Worm (Caenorhabditis elegans) whole organism, L4/young adult: ENCODE measurements around the gene rpl-36.
A peak's percentile ranks its signal among the peaks of the same experiment; 100 is the strongest.

Source experiments
- W03F9.2 ChIP-seq: fragments of 150-350 bp; optimal IDR thresholded peaks from 2 replicates; lab custom pipeline; 2014; ENCODE audit warnings: missing biosample characterization, missing genetic modification characterization
- dao-5 ChIP-seq: sonication (generic microtip); optimal IDR thresholded peaks from 2 replicates; lab custom pipeline; 2016; ENCODE audit warnings: missing genotype, missing genetic modification characterization, moderate library complexity, missing compliant biosample characterization
- him-1 ChIP-seq: sonication (generic microtip); optimal IDR thresholded peaks from 2 replicates; lab custom pipeline; 2016; ENCODE audit warnings: missing genotype, missing genetic modification reagents, missing genetic modification characterization, missing compliant biosample characterization

Gene rpl-36

DNA sequence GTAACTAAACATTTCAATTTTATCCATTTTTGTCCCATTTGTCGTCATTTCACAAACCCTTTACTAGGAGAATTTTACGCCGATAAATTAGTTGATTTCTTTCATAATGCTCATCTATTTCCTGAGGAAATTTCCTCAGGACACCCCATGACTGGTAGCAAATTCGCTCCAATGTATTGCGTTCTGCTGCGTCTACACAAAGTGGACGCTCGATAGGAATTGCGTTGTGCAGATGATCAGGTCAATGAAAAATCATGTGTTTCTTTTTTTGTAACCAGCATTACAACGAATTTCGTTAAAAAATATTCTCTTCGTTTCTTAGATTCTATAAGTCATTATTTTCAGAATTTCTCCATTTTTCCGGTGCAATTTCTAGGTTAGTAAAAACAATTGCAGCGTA is 1.8 kb downstream of the rpl-36 start, which contains the start of gene epg-4:
epg-4 (plus strand) TSS at position 346 of the 400 bp plus-strand sequence.
- no peak for TF ChIP-seq him-1 (tag; lab: Kevin White, UChicago)
- TF ChIP-seq W03F9.2 (tag; lab: Kevin White, UChicago) = no peak
- no peak for TF ChIP-seq dao-5 (tag; lab: Kevin White, UChicago)

DNA sequence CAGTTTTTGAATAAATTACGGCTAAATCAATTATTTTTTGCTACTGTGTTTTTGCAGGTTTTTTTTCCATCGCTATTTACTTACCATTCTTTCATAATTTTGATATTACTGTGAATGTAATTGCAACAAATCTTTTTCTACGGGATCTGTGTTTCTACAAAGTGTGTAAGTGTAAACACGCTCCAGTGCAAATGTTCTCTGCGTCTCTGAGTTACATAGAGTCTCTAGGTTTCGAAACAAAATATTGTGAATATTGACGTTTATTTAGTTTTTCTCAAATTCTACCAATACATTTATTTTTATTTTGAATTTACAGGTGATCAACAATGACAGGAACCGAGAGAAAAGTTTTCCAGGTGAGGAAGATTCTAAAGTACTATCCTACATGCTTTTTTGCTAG is 4.0 kb downstream of the rpl-36 start, which contains the start of gene yju-2:
yju-2 (plus strand) TSS at position 315 of the 400 bp plus-strand sequence.
- TF ChIP-seq him-1 (tag; lab: Kevin White, UChicago) = no peak
- no peak for TF ChIP-seq W03F9.2 (tag; lab: Kevin White, UChicago)
- TF ChIP-seq dao-5 (tag; lab: Kevin White, UChicago) = no peak

ce11 chrIII:7185473-7185872 is 5.4 kb downstream of the rpl-36 start, which contains the start of gene F37C12.14:
TSS of gene F37C12.14 (minus strand) at chrIII:7185573.
- TF ChIP-seq him-1 (tag; lab: Kevin White, UChicago) = no peak
- no peak for TF ChIP-seq dao-5 (tag; lab: Kevin White, UChicago)
- no peak for TF ChIP-seq W03F9.2 (tag; lab: Kevin White, UChicago)

DNA sequence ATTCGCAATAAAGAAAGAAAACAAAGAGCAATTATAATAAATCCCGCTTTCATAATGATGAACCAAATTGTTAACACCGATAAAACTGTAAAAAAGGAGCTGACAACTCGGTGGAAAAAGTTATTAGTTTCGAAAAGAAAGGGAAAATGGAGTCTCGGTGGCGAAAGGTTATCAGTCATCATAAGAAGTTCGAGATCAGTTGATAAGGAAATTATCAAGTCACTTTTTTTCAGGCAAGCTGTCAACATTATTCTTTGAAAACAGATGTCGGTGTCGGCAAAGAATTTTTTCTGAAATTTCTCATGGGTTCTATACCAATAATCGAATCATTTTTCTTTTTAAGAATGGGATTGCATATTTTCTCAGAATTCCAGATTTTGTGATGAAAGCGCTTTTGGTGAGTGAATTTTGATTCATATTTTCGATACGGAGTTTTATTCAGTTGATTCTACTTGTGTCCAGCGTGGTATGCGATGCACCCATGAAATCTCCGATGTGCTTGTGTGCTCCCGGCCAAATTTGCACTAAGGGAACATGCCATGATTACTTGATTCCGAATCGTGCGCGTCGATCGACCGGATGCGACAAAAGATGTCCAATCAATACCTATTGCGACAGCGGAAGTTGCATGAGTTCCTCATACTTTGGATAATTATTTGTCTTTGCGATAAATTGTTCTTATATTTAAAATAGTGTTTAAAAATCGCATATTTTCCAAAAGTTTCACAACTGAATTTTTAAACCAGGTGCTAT is 8.4 kb downstream of the rpl-36 start, which contains the start of the genes F37C12.21 and F37C12.10:
F37C12.21 (plus strand) TSS at position 58 of the 753 bp plus-strand sequence.
F37C12.10 (minus strand) TSS at position 85 of the 753 bp plus-strand sequence.
- no peak for TF ChIP-seq him-1 (tag; lab: Kevin White, UChicago)
- TF ChIP-seq W03F9.2 (tag; lab: Kevin White, UChicago) = no peak
- TF ChIP-seq dao-5 (tag; lab: Kevin White, UChicago) = no peak

ce11 chrIII:7189581-7190128 is 9.6 kb downstream of the rpl-36 start, which contains the start of gene rps-21:
TSS of gene rps-21 (minus strand) at chrIII:7189631.
- no peak for TF ChIP-seq dao-5 (tag; lab: Kevin White, UChicago)
- peak; percentile 67 for TF ChIP-seq W03F9.2 (tag; lab: Kevin White, UChicago)
- no peak for TF ChIP-seq him-1 (tag; lab: Kevin White, UChicago)

DNA sequence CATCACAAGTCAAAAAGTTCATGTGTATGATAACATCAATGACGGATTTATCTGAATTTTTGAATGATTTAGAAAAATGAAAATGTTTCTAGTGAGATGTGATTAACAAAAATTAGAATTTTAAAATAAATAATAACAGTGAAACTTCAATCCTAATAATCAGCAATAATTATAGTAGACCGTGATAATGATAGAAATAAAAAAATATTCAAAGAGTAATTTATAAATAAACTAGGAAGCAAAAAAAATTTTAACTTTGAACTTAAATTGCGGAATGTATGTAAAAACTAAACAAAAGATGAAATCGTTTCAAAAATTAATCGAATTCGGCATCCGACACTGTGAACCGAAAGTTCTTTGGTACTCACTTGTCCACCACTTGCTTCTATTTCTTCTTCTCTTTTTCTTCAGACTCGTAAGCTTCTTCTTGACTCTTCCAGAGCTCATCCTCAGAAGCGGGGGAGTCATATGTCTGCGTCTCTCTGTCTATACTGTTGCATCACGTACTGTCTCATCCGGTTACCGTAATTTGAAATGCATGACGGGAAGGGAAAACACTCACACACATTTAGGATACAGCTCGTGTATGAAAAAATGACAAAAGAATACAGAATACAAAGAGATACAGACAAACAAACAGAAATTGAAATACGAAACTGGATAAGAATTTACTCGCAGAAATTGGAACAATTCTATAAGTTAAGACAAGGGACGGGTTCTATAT is 13.1 kb downstream of the rpl-36 start, which contains the start of gene mec-14:
mec-14 (minus strand) TSS at position 51 of the 724 bp plus-strand sequence.
- TF ChIP-seq dao-5 (tag; lab: Kevin White, UChicago) (no peak), W03F9.2 (tag; lab: Kevin White, UChicago) (no peak), him-1 (tag; lab: Kevin White, UChicago) (no peak)

ce11 chrIII:7195325-7195724 is 15.3 kb downstream of the rpl-36 start, which contains the start of gene F37C12.18:
TSS of gene F37C12.18 (minus strand) at chrIII:7195425.
- TF ChIP-seq W03F9.2 (tag; lab: Kevin White, UChicago) (no peak), him-1 (tag; lab: Kevin White, UChicago) (no peak), dao-5 (tag; lab: Kevin White, UChicago) (no peak)

DNA sequence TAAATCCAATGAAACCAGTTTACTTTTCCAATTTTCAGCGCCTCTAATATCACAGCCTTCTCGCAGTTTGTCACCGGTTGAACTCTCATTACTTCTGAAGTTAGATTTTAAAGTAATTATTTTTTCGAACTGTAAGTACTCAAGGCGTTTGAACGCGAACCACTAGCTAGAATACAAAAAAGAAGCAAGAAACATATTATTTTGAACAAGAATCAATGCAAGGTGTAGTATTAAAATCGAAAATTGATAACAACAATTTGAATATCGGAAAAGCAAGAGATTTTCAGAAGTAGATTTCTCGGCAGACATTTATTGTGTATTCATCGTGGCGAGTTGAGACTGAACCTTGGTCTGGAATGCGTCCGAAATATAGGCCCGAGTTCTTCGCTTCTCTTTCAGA is 17.9 kb downstream of the rpl-36 start, which contains the start of gene exos-9:
exos-9 (minus strand) TSS at position 101 of the 400 bp plus-strand sequence.
- no peak for TF ChIP-seq W03F9.2 (tag; lab: Kevin White, UChicago)
- no peak for TF ChIP-seq dao-5 (tag; lab: Kevin White, UChicago)
- TF ChIP-seq him-1 (tag; lab: Kevin White, UChicago) = no peak

DNA sequence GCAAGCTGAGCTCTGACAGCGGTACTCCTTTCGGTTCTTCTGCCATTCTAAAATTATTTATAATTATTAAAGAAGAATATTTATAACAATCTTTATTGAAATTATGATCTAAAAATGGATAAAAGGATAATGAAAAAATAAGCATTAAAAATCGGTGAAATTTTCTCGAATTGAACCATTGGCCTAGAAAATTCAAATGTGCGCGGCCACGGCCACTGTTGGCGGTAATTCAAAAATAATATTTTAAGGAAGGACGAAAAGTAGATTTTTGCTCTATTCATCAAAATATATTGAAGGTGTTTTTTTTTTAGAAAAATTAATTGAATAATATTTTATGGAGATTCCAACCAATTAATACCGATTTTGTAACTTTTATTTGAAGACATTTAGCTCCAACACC is 18.8 kb downstream of the rpl-36 start, which contains the start of gene pfd-5:
pfd-5 (minus strand) TSS at position 47 of the 400 bp plus-strand sequence.
- peak; percentile 56 for TF ChIP-seq W03F9.2 (tag; lab: Kevin White, UChicago)
- TF ChIP-seq him-1 (tag; lab: Kevin White, UChicago) = no peak
- no peak for TF ChIP-seq dao-5 (tag; lab: Kevin White, UChicago)

DNA sequence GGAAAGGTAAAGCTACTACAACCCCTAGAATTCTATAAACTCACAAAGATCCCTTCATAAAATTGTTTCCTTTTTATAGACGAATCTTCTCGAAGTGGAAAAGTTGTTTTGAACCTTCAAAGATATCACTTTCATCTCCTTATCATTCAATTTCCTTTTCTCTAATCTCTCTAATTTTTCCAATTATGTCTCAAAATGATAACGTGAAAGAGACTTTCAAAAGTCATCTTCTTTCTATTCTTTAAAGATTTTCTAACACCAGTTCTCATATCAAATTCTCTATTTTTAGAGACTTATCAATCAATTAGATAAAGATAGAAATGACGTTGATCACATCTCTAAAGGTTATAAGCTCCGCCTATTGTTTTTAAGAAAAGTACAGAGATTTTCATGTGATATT is 19.4 kb downstream of the rpl-36 start:
- TF ChIP-seq him-1 (tag; lab: Kevin White, UChicago) (no peak), W03F9.2 (tag; lab: Kevin White, UChicago) (no peak), dao-5 (tag; lab: Kevin White, UChicago) (no peak)

DNA sequence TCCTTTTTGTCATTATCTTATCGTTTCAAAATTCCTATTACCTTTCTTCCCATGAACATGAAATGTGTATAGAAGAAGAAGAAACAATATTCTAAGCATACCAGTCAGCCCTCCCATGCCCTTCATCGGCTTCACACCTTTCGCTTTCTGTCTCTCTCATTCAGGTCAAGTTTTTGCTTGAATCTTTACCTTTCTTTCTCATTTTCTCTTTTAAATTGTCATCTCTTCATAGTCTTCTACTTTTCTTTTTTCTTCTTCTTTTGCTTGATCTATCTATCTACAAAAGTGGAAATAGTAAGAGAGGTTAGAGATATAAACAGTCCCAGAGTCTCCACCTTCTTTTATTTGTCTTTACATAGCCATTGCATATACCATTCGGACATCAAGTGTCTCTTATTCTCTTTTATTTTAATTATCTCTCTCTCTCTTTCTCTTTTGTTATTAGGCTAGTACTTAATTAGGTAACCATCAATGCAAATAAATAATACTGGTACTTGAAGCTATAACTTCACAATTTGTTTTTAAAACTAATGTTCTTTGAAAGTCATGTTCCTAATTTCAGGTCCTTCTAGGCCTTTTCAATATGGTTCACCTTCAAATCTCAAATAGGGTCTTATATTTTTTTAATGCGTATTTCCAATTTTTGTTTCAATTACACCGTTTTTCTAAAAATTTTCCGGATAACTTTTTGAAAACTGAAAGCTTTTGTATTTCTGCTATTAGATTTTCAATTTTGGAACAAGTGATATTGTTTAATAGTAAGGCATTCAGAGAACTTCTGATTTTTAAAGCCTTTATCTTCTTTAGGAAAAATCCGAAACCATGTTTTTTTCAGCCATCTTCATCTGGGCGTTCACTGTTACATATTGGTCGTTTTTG is 21.6 kb downstream of the rpl-36 start, which contains the start of gene dpy-31:
dpy-31 (plus strand) TSS at position 829 of the 879 bp plus-strand sequence.
- no peak for TF ChIP-seq dao-5 (tag; lab: Kevin White, UChicago)
- no peak for TF ChIP-seq W03F9.2 (tag; lab: Kevin White, UChicago)
- no peak for TF ChIP-seq him-1 (tag; lab: Kevin White, UChicago)
